Worm (Caenorhabditis elegans) whole organism, L4 larva: ENCODE results near the gene npr-40.

Experiments
- D1046.2 ChIP-seq: fragments of 200-800 bp; sonication (Bioruptor generic); IDR thresholded peaks from 2 replicates; pipeline ENCODE4 v1.3.6; 2022; ENCODE audit warnings: missing genetic modification characterization, missing compliant biosample characterization
- F10B5.3 ChIP-seq: sonication (generic microtip); optimal IDR thresholded peaks from 2 replicates; lab custom pipeline; 2016; ENCODE audit warnings: mild to moderate bottlenecking, missing genetic modification characterization, missing compliant biosample characterization
- R02D3.7 ChIP-seq: fragments of 150-350 bp; sonication (generic microtip); optimal IDR thresholded peaks from 3 replicates; lab custom pipeline; 2014; ENCODE audit warnings: missing biosample characterization, missing genetic modification characterization
- Y48G9A.11 ChIP-seq: fragments of 200-800 bp; sonication (Bioruptor generic); IDR thresholded peaks from 2 replicates; pipeline ENCODE4 v1.3.6; 2022; ENCODE audit warnings: missing genetic modification reagents, missing genetic modification characterization, missing compliant biosample characterization
- aha-1 ChIP-seq: fragments of 150-350 bp; peaks from one replicate; lab custom pipeline; 2014; ENCODE audit warnings: missing biosample characterization, missing genetic modification characterization
- arid-1 ChIP-seq: fragments of 200-800 bp; sonication (Bioruptor generic); conservative IDR thresholded peaks from 2 replicates; pipeline ENCODE4 v1.3.6; 2022; ENCODE audit warnings: missing genetic modification reagents, missing genetic modification characterization, missing compliant biosample characterization
- ceh-28 ChIP-seq: fragments of 150-350 bp; optimal IDR thresholded peaks from 2 replicates; lab custom pipeline; 2014; ENCODE audit warnings: missing biosample characterization, missing genetic modification reagents, missing genetic modification characterization
- daf-16 ChIP-seq, 3 experiments: sonication (generic microtip); optimal IDR thresholded peaks; 2 replicates each; lab custom pipeline; 2016 to 2017; ENCODE audit warnings: missing genetic modification characterization in 3 of 3, missing genetic modification reagents in 3 of 3, mild to moderate bottlenecking in 2 of 3, missing compliant biosample characterization in 2 of 3, missing biosample characterization in 1 of 3, moderate library complexity in 1 of 3
- daf-8 ChIP-seq: fragments of 200-800 bp; sonication (Bioruptor generic); IDR thresholded peaks from 2 replicates; pipeline ENCODE4 v1.3.6; 2022; ENCODE audit warnings: missing genetic modification characterization, missing compliant biosample characterization
- dmd-8 ChIP-seq: fragments of 200-800 bp; sonication (Bioruptor generic); IDR thresholded peaks from 2 replicates; pipeline ENCODE4 v1.3.6; 2022; ENCODE audit warnings: missing genetic modification characterization, missing compliant biosample characterization
- dmd-9 ChIP-seq: fragments of 200-800 bp; sonication (Bioruptor generic); IDR thresholded peaks from 2 replicates; pipeline ENCODE4 v1.3.6; 2022; ENCODE audit warnings: missing genetic modification reagents, missing genetic modification characterization, missing compliant biosample characterization
- dve-1 ChIP-seq: sonication (generic microtip); optimal IDR thresholded peaks from 2 replicates; lab custom pipeline; 2017; ENCODE audit warnings: antibody characterized with exemption, mild to moderate bottlenecking, missing genetic modification characterization, missing compliant biosample characterization; ENCODE audit not compliant: insufficient read depth
- hlh-30 ChIP-seq: sonication (generic microtip); optimal IDR thresholded peaks from 2 replicates; lab custom pipeline; 2017; ENCODE audit warnings: antibody characterized with exemption, mild to moderate bottlenecking, missing genetic modification characterization, missing compliant biosample characterization; ENCODE audit not compliant: insufficient read depth
- hmg-1.1 ChIP-seq: fragments of 200-800 bp; sonication (Bioruptor generic); IDR thresholded peaks from 2 replicates; pipeline ENCODE4 v1.3.6; 2022; ENCODE audit warnings: missing genetic modification reagents, missing genetic modification characterization, missing compliant biosample characterization
- lin-39 ChIP-seq: fragments of 150-350 bp; optimal IDR thresholded peaks from 2 replicates; lab custom pipeline; 2014; ENCODE audit warnings: missing biosample characterization, missing genetic modification reagents, missing genetic modification characterization
- madf-5 ChIP-seq, 2 experiments: fragments of 200-800 bp; sonication (Bioruptor generic); IDR thresholded peaks; 2 replicates each; pipeline ENCODE4 v1.3.6; 2022; ENCODE audit warnings: missing compliant biosample characterization in 2 of 2, missing genetic modification characterization in 2 of 2
- mdl-1 ChIP-seq, 2 experiments: fragments of 150-350 bp in 1 of 2; sonication (generic microtip) in 1 of 2; optimal IDR thresholded peaks; 2 replicates each; lab custom pipeline; 2014 to 2017; ENCODE audit warnings: missing biosample characterization in 2 of 2, missing genetic modification characterization in 2 of 2
- mdt-29 ChIP-seq: fragments of 200-800 bp; sonication (Bioruptor generic); IDR thresholded peaks from 2 replicates; pipeline ENCODE4 v1.3.6; 2022; ENCODE audit warnings: missing genetic modification reagents, missing genetic modification characterization, missing compliant biosample characterization
- mes-2 ChIP-seq: sonication (generic microtip); optimal IDR thresholded peaks from 2 replicates; lab custom pipeline; 2016; ENCODE audit warnings: missing genotype, mild to moderate bottlenecking, missing genetic modification characterization, missing compliant biosample characterization; ENCODE audit not compliant: poor library complexity, severe bottlenecking
- nhr-28 ChIP-seq: fragments of 150-350 bp; optimal IDR thresholded peaks from 2 replicates; lab custom pipeline; 2014; ENCODE audit warnings: missing biosample characterization, missing genetic modification characterization
- nhr-41 ChIP-seq: fragments of 200-800 bp; sonication (Bioruptor generic); IDR thresholded peaks from 2 replicates; pipeline ENCODE4 v1.3.6; 2022; ENCODE audit warnings: missing genetic modification reagents, missing genetic modification characterization, missing compliant biosample characterization
- nhr-77 ChIP-seq: fragments of 150-350 bp; optimal IDR thresholded peaks from 2 replicates; lab custom pipeline; 2014; ENCODE audit warnings: missing biosample characterization, missing genetic modification characterization
- pqm-1 ChIP-seq: sonication (generic microtip); optimal IDR thresholded peaks from 2 replicates; lab custom pipeline; 2017; ENCODE audit warnings: missing biosample characterization, missing genetic modification characterization
- set-16 ChIP-seq: fragments of 200-800 bp; sonication (Bioruptor generic); IDR thresholded peaks from 2 replicates; pipeline ENCODE4 v1.3.6; 2022; ENCODE audit warnings: missing genetic modification reagents, missing genetic modification characterization, missing compliant biosample characterization
- skn-1 ChIP-seq: fragments of 150-350 bp; optimal IDR thresholded peaks from 2 replicates; lab custom pipeline; 2014; ENCODE audit warnings: missing biosample characterization, missing genetic modification characterization
- snpc-1.2 ChIP-seq: fragments of 200-800 bp; sonication (Bioruptor generic); IDR thresholded peaks from 2 replicates; pipeline ENCODE4 v1.3.6; 2022; ENCODE audit warnings: missing genetic modification reagents, missing genetic modification characterization, missing compliant biosample characterization
- unc-62 ChIP-seq, 3 experiments: fragments of 150-350 bp in 1 of 3; sonication (generic microtip); optimal IDR thresholded peaks in 2 of 3; peaks in 1 of 3; 1 replicate in 1 of 3; 2 replicates in 2 of 3; lab custom pipeline; 2014 to 2017; ENCODE audit warnings: missing biosample characterization in 3 of 3, missing genetic modification characterization in 3 of 3, missing genetic modification reagents in 3 of 3, missing genotype in 1 of 3
- vab-7 ChIP-seq: fragments of 200-800 bp; sonication (Bioruptor generic); IDR thresholded peaks from 2 replicates; pipeline ENCODE4 v1.3.6; 2022; ENCODE audit warnings: missing genetic modification reagents, missing genetic modification characterization, missing compliant biosample characterization
- zfp-3 ChIP-seq: fragments of 200-800 bp; sonication (Bioruptor generic); conservative IDR thresholded peaks from 2 replicates; pipeline ENCODE4 v1.3.6; 2022; ENCODE audit warnings: missing genetic modification reagents, missing genetic modification characterization, missing compliant biosample characterization

The npr-40 gene

DNA sequence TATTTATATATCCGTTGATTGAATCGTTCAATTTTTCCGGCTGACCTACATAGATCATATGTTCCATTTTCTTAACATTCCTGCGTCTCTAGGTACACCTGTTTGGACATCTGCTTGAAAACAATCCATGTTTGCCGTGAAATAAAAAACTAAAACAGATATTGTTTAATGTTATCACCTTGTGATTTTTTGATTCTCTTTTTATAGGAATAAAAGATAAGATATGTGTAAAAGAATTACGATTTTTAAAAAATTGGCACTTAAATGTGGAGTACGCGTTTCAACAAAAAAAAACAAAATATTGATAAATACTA is 28.7 kb downstream of the npr-40 start:
- TF ChIP-seq nhr-28 (tag; lab: Kevin White, UChicago): peak; percentile 9
- TF ChIP-seq pqm-1 (tag; lab: Kevin White, UChicago): no peak
- no peak for TF ChIP-seq daf-16 (GFP tag; optimal IDR thresholded peaks at IDR 0.05; lab: Kevin White, UChicago)
- peak; percentile 46 for TF ChIP-seq daf-16 (tag; optimal IDR thresholded peaks at IDR 0.05; lab: Kevin White, UChicago)
- TF ChIP-seq hlh-30 (tag; lab: Kevin White, UChicago): peak; percentile 85
- no peak for TF ChIP-seq ceh-28
- peak; percentile 1 for TF ChIP-seq dve-1
- TF ChIP-seq, all 104 proteins: peak for 4

DNA sequence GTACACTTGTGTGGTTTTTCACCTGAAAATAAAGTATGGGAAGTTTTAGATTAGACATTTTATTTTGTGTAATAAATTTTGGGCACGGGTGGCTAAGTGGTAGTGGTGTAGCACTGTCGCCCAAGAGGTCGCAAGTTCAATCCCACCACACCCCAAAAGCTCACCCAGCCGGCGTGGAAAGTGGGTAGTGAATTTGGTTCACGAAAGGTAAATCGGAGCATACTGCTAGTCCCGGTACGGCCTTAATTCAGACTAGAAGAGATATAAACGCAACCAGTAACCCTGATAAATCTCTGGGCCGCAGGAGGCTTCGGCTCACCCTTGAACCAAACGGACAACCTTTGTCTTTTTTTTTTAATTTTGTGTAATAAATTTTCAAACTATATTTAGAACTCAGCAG is 33.2 kb downstream of the npr-40 start:
- TF ChIP-seq vab-7 (GFP tag; lab: Robert Waterston, UW) (no peak), nhr-41 (GFP tag; lab: Robert Waterston, UW) (no peak), dmd-9 (GFP tag; lab: Robert Waterston, UW) (no peak), snpc-1.2 (GFP tag; lab: Robert Waterston, UW) (peak; percentile 54; the same call in 1 of the 2 replicates)

DNA sequence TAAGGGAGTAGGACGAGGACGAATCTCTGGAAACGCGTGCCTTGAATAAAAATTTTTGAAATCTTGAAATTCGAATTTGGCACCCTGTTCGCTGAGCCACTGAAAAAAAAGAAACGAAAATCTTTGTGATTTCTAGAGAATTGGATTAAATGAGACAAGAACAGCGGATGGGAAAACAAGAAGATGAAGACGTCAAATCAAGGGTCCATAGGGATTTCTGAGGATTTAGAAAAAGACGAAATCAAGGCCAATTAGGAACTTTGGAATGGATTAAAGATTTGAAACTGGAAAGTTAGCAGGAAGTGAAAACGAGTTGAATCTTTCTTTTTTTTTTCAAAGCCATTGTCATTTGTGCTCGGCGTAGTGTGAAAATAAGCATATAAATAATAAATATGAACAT is 35.9 kb downstream of the npr-40 start, which contains the start of gene pag-3:
pag-3 (minus strand) TSS at position 101 of the 400 bp plus-strand sequence.
- no peak for TF ChIP-seq D1046.2
- peak in 1 of 2 experiments; percentile 23 for TF ChIP-seq unc-62 (GFP tag; optimal IDR thresholded peaks at IDR 0.05 in 1 of 2; lab: Kevin White, UChicago)
- TF ChIP-seq unc-62 (tag; optimal IDR thresholded peaks at IDR 0.05; lab: Kevin White, UChicago): no peak

DNA sequence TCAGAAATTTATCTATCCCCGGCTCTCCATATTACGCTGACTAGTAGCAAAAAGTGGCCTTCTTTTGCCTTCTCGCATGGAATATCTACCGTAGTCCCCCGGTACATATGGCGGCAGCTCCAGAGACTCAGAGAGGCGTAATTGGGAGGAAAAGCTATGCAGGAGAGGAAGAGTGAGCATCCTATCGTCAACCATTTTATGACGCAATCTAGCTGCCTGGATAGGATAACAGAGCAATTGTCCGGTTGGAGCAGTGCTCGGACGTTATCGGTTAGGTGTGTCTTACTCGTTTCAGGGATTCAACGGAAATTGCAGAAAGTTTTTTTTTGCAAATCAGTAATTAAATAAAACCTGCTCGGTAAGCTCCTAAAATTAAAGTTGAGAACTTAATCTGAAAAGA is 38.5 kb downstream of the npr-40 start:
- TF ChIP-seq R02D3.7 (no peak), unc-62 (GFP tag; optimal IDR thresholded peaks at IDR 0.05 in 1 of 2; lab: Kevin White, UChicago) (peak in 1 of 2 experiments; percentile 84), unc-62 (tag; optimal IDR thresholded peaks at IDR 0.05; lab: Kevin White, UChicago) (no peak), skn-1 (tag; lab: Kevin White, UChicago) (no peak), madf-5 (GFP tag; IDR thresholded peaks at IDR 0.05; lab: Robert Waterston, UW) (no peak)
- TF ChIP-seq, all 104 proteins: peak for 1

DNA sequence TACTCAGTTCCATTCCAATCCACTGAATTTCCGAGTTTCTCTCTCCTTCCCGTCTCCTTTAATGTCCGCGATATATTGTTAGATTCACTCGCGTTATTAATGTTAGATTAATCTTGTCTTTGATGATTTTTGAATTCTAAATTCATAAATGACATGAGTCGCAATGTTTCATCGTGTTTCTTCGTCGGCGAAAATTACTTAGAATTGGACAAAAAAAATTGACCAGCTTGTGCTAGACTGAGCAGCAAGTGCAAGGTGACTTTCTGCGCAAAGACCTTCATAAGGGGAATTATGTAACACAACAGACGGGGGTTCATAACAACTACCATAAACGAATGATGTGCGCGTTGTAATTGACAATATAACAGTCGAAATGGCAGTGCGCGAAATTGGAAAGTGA is 39.8 kb downstream of the npr-40 start:
- no peak for TF ChIP-seq nhr-77 (tag; lab: Kevin White, UChicago)
- peak in 1 of 2 experiments; percentile 97 for TF ChIP-seq unc-62 (GFP tag; optimal IDR thresholded peaks at IDR 0.05 in 1 of 2; lab: Kevin White, UChicago)
- TF ChIP-seq unc-62 (tag; optimal IDR thresholded peaks at IDR 0.05; lab: Kevin White, UChicago): no peak

DNA sequence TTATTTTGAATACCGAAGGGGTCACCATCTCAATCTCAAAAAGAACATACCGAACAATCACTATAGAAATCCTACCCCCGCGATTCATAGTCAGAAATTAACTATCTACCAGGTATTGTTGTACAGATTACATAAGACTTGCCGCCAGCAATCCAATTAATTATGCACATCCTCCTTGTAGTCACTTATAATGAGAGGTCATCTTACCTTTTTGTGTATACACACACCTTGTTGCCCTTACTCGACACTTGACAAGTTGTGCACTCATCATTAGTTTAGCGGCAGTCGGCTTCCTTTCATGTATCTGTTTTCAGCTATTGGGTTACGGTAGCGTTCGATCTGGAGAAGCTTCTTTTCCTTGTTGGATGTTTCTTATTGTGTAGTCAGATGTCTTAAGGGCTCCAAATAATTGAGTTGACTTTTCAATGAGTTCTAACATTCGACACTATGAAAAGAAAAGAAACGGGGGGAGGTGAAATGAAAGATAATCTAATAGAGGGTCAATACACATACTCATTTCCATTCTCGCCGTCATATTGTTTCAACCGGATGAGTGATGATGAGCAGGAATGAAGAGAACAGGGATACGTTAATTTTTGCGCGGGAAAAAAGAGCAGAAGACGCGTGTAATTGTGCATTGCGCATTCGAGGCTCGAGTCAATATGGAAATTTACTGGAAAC is 40.9 kb downstream of the npr-40 start:
- peak in 1 of 2 experiments; percentile 67 for TF ChIP-seq unc-62 (GFP tag; optimal IDR thresholded peaks at IDR 0.05 in 1 of 2; lab: Kevin White, UChicago)
- no peak for TF ChIP-seq unc-62 (tag; optimal IDR thresholded peaks at IDR 0.05; lab: Kevin White, UChicago)
- TF ChIP-seq zfp-3 (GFP tag; lab: Robert Waterston, UW): no peak
- no peak for TF ChIP-seq pqm-1 (tag; lab: Kevin White, UChicago)
- no peak for TF ChIP-seq daf-8

DNA sequence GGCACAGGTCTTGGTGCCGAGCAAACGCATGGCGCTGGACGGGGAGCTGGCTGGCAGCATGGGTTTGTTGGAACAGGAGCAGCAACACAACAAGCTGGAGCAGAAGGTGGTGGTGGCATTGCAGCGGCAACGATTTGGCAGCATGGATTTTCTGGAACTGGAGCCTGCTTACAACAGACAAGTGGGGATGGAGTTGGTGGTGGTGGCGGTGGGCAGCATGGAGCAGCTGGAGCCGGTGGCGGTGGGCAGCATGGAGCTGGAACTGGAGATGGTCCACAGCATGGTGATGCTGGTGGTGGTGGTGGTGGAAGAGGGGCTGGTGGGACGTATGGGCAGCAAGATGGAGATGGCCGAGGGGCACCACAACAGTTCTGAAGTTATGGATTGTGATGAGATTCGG is 42.2 kb downstream of the npr-40 start:
- peak; percentile 92 for TF ChIP-seq set-16
- no peak for TF ChIP-seq Y48G9A.11 (GFP tag; lab: Robert Waterston, UW)
- TF ChIP-seq madf-5 (GFP tag; IDR thresholded peaks at IDR 0.05; lab: Robert Waterston, UW): 0 out of 4 replicates have a peak, but pooled peaks of 1 of the 2 experiments have one; percentile 43

DNA sequence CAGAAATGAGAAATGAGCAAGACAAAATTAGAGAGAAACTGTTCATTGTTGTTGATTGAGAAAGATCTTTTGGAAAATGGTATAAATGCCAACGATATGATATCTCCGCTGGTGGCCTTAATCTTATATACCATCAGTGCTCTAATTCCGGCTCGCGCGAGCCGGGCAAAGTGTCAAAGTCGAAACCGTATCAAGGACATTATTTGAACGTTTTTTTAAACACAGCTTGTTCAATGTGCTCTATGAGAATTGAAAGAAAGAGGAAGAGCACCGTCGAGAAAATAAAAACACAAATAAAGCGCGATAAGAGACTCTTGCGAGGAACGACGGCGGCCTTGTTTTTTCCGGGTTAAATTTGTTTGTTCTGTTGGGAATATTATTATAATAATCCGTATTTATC is 42.8 kb downstream of the npr-40 start, which contains the start of gene idpp-3:
idpp-3 (minus strand) TSS at position 101 of the 400 bp plus-strand sequence.
- TF ChIP-seq ceh-28 (no peak), aha-1 (tag; lab: Kevin White, UChicago) (peak; percentile 28)

DNA sequence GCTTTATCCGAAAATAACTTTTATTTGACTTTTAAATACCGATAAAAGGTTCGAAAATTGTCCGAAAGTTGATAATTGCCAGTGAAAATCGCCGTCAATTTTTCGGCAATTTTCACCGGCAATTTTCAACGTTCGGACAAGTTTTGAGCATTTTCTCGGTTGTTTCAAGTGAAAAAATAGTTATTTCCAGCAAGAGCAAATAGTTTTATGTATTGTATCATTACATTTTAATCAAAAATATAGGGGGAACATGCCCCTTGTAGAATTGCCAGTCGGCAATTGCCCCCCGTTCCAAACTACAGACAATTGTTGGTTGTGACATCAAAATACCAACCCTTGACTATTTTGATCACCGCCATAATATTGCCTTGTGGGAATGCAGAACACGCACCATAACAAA is 43.8 kb downstream of the npr-40 start, which contains the start of gene rgs-10:
rgs-10 (plus strand) TSS at position 301 of the 400 bp plus-strand sequence.
- TF ChIP-seq arid-1 (GFP tag; lab: Robert Waterston, UW) (no peak), lin-39 (tag; lab: Kevin White, UChicago) (no peak), mdt-29 (no peak), pqm-1 (tag; lab: Kevin White, UChicago) (no peak), hmg-1.1 (GFP tag; lab: Robert Waterston, UW) (no peak), mes-2 (tag; lab: Kevin White, UChicago) (no peak), nhr-41 (GFP tag; lab: Robert Waterston, UW) (no peak), ceh-28 (no peak), dmd-8 (GFP tag; lab: Robert Waterston, UW) (no peak), mdl-1 (tag; optimal IDR thresholded peaks at IDR 0.05; lab: Kevin White, UChicago) (no peak), F10B5.3 (tag; lab: Kevin White, UChicago) (no peak)
